Worm (Caenorhabditis elegans): ENCODE results near the gene K09F6.10.

K09F6.10 gene

DNA sequence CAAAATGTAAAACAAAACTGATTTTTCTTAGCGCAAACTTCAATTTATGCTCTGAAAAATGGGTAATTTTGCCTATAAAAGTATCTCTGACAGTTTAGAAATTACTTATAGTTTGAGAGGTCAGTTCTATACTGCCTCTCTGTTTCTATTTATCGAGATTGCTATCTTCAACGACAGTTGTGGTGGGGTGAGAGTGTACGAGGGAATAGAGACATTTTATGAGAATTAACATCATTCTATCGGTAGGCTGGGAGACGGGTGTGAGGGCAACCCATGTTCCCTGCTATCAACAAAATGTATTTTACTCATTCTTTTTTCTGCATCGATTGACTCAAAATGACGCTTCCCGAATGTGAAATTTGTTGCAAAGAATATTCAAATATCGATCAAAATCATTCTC, 31.4 kb upstream of the K09F6.10 start, which contains the start of gene ZK1240.3 (continued):
- TF ChIP-seq F10B5.3 (tag; optimal IDR thresholded peaks at IDR 0.05) (no peak), nhr-6 (tag; optimal IDR thresholded peaks at IDR 0.05) (no peak), vab-7 (GFP tag; IDR thresholded peaks at IDR 0.05) (no peak), ctbp-1 (GFP tag; IDR thresholded peaks at IDR 0.05) (no peak), nhr-77 (tag; optimal IDR thresholded peaks at IDR 0.05) (no peak), hlh-30 (tag; optimal IDR thresholded peaks at IDR 0.05; ENCODE audit: insufficient read depth) (no peak), snpc-4 (tag; optimal IDR thresholded peaks at IDR 0.05) (no peak), ztf-11 (tag; optimal IDR thresholded peaks at IDR 0.05) (no peak), attf-4 (tag; optimal IDR thresholded peaks at IDR 0.05) (no peak), set-16 (GFP tag; IDR thresholded peaks at IDR 0.05) (no peak), F37D6.2 (tag; optimal IDR thresholded peaks at IDR 0.05) (no peak), dmd-8 (GFP tag; IDR thresholded peaks at IDR 0.05) (no peak), mep-1 (tag; optimal IDR thresholded peaks at IDR 0.05) (no peak), unc-62 (GFP tag; optimal IDR thresholded peaks at IDR 0.05 in 1 of 2) (peak in 1 of 2 experiments; percentile 37), unc-62 (tag; optimal IDR thresholded peaks at IDR 0.05) (no peak), unc-130 (GFP tag; optimal IDR thresholded peaks at IDR 0.05) (no peak), saeg-2 (GFP tag; IDR thresholded peaks at IDR 0.05) (no peak), F26F4.8 (GFP tag; conservative IDR thresholded peaks at IDR 0.05) (no peak), snpc-1.2 (GFP tag; IDR thresholded peaks at IDR 0.05) (no peak), dve-1 (tag; optimal IDR thresholded peaks at IDR 0.05; ENCODE audit: insufficient read depth) (peak; percentile 23), mdt-29 (GFP tag; IDR thresholded peaks at IDR 0.05) (no peak), egl-43 (GFP tag; IDR thresholded peaks at IDR 0.05) (no peak), sdz-12 (GFP tag; optimal IDR thresholded peaks at IDR 0.05) (no peak), egl-27 (tag; optimal IDR thresholded peaks at IDR 0.05) (no peak), ama-1 (optimal IDR thresholded peaks at IDR 0.05) (no peak)

DNA sequence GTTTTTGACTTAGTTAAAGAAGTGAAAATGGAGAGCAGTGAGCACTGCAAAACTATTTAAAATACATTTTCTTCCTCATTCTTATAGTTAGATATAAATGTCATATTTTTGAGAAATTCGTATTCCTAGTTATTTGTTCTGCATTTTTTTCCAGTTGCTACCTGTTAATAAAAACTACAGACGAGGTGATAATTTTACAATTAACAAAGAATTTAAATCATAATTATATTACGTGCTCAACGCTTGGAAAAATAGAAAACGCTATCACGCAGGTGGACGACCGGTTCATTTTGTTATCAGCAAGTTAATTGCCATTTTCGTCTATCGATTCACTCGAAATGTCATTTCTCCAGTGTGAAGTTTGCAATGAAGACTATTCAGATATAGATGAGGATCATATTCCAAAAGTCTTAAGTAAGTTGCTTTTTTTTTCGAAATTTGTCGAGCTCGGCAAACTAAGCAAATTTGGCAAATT, 29.2 kb upstream of the K09F6.10 start, which contains the start of the genes ZK1240.5 and ZK1240.9:
TSS of gene ZK1240.5 (minus strand) at position 51 of the 475 bp plus-strand sequence.
TSS of gene ZK1240.9 (plus strand) at position 307 of the 475 bp plus-strand sequence.
- no peak for TF ChIP-seq Y5F2A.4 (GFP tag; optimal IDR thresholded peaks at IDR 0.05)
- TF ChIP-seq Y105C5A.15 (GFP tag; IDR thresholded peaks at IDR 0.05): no peak
- TF ChIP-seq zip-11 (GFP tag; IDR thresholded peaks at IDR 0.05): no peak
- TF ChIP-seq pqm-1 (tag; optimal IDR thresholded peaks at IDR 0.05): peak; percentile 76
- TF ChIP-seq aly-2 (tag; optimal IDR thresholded peaks at IDR 0.05): no peak
- no peak for TF ChIP-seq nhr-42 (GFP tag; IDR thresholded peaks at IDR 0.05)
- TF ChIP-seq cey-2 (tag; optimal IDR thresholded peaks at IDR 0.05; ENCODE audit: borderline replicate concordance, insufficient read depth): no peak
- TF ChIP-seq aha-1 (tag): peak; percentile 22
- TF ChIP-seq unc-130 (GFP tag; optimal IDR thresholded peaks at IDR 0.05): no peak
- peak; percentile 9; the same call in 1 of the 2 replicates for TF ChIP-seq php-3 (GFP tag; IDR thresholded peaks at IDR 0.05)
- no peak for TF ChIP-seq hmg-1.1 (GFP tag; IDR thresholded peaks at IDR 0.05)
- TF ChIP-seq lir-3 (tag; optimal IDR thresholded peaks at IDR 0.05): no peak
- TF ChIP-seq sdz-12 (GFP tag; optimal IDR thresholded peaks at IDR 0.05): no peak
- no peak for TF ChIP-seq nhr-102 (tag; optimal IDR thresholded peaks at IDR 0.05)
- no peak for TF ChIP-seq attf-4 (tag; optimal IDR thresholded peaks at IDR 0.05)
- TF ChIP-seq madf-5 (GFP tag; IDR thresholded peaks at IDR 0.05): no peak
- TF ChIP-seq unc-62 (GFP tag; optimal IDR thresholded peaks at IDR 0.05 in 1 of 2): peak in 1 of 2 experiments; percentile 72
- no peak for TF ChIP-seq unc-62 (tag; optimal IDR thresholded peaks at IDR 0.05)
- no peak for TF ChIP-seq tag-97 (GFP tag; IDR thresholded peaks at IDR 0.05)
- TF ChIP-seq mdt-29 (GFP tag; IDR thresholded peaks at IDR 0.05): no peak
- peak; percentile 26 for TF ChIP-seq nhr-28 (tag; optimal IDR thresholded peaks at IDR 0.05)
- no peak for TF ChIP-seq R02D3.7 (tag; optimal IDR thresholded peaks at IDR 0.05)
- TF ChIP-seq pha-4 (GFP tag; IDR thresholded peaks at IDR 0.05): no peak
- no peak for TF ChIP-seq pha-4 (tag; optimal IDR thresholded peaks at IDR 0.05)
- TF ChIP-seq ceh-20 (GFP tag; IDR thresholded peaks at IDR 0.05): no peak
- TF ChIP-seq lin-29 (GFP tag; IDR thresholded peaks at IDR 0.05): no peak
- 0 out of 2 replicates have a peak, but pooled peaks have one; percentile 14 for TF ChIP-seq dmd-6 (GFP tag; IDR thresholded peaks at IDR 0.05)
